Fruit fly (Drosophila melanogaster) ovary, adult (tissue): ENCODE data around the gene red.
A peak's percentile ranks its signal among the peaks of the same experiment; 100 is the strongest.

ENCODE experiments used
- CG17801 ChIP-seq: fragments of 200-800 bp; optimal IDR thresholded peaks from 2 replicates; lab custom pipeline; 2019; ENCODE audit warnings: missing biosample characterization, mild to moderate bottlenecking, missing genetic modification characterization, moderate library complexity; ENCODE audit not compliant: partially characterized antibody

The red gene

DNA sequence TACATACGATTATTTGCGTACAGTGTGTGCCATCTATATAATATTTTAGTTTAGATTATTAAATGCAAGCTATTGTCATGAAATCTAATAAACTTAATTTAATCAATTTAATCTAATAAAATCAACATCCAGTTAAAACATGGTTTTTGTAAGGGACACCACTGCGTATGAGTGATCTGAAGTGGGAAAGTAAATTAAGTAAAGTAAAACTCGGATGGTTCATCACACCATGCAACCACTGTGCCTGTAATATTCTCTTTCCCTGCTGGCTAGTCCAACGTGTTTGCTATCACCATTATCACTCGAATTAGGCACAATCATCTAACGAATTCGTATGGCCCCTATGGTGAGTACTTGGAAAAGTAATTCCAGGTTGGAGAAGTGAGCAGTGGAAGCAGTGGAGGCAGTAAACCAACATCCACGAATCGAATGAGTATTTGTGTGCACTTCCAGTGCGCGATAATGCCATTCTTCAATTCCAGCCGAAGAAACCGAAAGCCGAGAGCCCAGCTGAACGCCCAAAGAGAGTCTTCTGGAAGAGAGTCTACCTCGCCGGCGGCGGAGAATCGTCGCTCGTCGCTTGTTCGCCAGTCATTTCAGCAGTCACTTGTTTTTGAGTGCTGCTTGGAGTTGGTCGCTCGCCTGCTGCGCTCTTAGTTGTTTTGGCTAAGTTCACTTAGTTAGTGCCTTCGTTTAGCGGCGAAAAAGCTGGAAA is at the start of gene red:
Gene red, plus strand, starts transcription at position 403 of the 715 bp plus-strand sequence.
- TF ChIP-seq CG17801 (GFP tag; lab: Kevin White, UChicago): peak; percentile 31

DNA sequence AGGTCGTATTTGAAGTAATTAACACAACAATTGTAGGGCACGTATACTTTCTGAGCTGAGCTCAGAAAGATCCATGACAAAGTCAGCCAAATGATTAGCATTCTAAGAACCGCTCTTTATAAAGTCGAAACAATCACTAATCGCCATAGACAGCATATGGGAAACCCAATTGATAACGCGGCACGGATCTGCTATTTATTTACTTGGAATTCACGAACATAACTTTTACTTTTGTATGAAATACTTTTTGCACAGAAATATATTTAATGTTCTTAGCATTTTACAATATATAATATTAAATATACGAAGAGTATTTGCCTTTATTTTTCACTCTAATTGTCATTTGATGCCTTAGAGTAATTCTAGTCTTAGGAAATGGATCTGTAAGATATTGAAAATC is 44.3 kb upstream of the red start, which contains the start of gene CG43291:
Gene CG43291, minus strand, starts transcription at position 101 of the 400 bp plus-strand sequence.
- TF ChIP-seq CG17801 (GFP tag; lab: Kevin White, UChicago): no peak

- no peak for TF ChIP-seq CG17801 (GFP tag; lab: Kevin White, UChicago)
Observed at dm6 chr3R:14245371-14245770, 43.5 kb upstream of the red start, which contains the start of gene CG9616. Gene CG9616, minus strand, starts transcription at chr3R:14245471.

DNA sequence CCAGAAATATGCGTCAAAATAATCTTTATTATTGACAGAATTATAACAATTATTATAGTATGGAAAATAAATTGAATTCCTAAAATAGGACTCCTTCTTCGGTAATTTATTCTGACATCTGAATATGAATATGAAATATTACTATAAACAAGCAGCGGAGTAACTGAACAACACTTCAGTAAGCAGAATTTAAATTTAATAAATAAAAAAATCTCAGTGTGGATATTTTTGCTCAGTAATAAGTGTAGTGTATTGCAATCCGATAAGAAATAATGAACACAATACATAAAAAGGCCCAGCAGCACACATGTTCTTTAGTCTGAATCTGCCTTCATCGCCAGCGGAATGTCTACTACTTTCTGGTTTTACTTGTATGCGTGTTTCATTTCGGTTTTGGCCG is 33.1 kb upstream of the red start, which contains the start of gene CG43179:
Gene CG43179, plus strand, starts transcription at position 301 of the 400 bp plus-strand sequence.
- TF ChIP-seq CG17801 (GFP tag; lab: Kevin White, UChicago): no peak

DNA sequence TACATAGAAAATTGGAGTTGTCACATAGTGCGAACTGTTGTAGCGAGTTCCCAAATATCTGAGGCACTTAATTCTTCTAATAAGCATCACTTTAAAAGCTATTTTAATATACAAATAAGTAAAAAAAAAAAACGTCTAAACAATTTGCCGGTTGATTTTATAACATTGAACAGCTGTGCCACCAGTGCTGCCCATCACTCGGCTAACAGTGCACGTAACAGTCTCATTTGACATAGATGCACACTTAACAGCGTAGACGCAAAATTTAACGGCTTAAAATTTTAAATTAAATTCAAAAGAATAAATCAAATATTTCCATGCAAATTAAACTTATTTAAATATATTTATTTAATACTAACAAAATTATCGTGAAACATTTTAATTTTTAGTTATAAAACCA is 29.1 kb upstream of the red start, which contains the start of gene MetRS-m:
Gene MetRS-m, minus strand, starts transcription at position 171 of the 400 bp plus-strand sequence.
- no peak for TF ChIP-seq CG17801 (GFP tag; lab: Kevin White, UChicago)

DNA sequence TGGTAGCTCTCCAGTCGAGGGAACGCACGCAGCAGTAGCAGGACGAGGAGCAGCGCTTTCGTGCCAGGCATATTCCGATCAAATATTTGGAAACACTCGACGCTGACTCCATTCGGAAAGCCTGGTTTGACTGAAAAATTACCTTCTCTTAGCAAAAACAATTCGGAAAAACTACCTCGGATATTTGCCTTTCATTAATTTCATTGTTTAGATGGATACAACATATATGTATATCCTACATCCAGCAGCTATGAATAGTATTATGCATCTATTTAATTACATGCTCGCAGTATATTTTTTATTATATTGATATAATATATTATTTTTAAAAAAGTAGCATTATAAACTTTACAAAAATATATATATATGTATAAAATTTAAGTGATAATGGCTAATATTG is 27.8 kb upstream of the red start, which contains the start of gene CG14840:
Gene CG14840, minus strand, starts transcription at position 101 of the 400 bp plus-strand sequence.
- no peak for TF ChIP-seq CG17801 (GFP tag; lab: Kevin White, UChicago)

dm6 chr3R:14262087-14262486 is 26.8 kb upstream of the red start, which contains the start of the genes CG14839 and CG14841:
Gene CG14839, plus strand, starts transcription at chr3R:14262387.
Gene CG14841, minus strand, starts transcription at chr3R:14262418.
- TF ChIP-seq CG17801 (GFP tag; lab: Kevin White, UChicago): no peak

DNA sequence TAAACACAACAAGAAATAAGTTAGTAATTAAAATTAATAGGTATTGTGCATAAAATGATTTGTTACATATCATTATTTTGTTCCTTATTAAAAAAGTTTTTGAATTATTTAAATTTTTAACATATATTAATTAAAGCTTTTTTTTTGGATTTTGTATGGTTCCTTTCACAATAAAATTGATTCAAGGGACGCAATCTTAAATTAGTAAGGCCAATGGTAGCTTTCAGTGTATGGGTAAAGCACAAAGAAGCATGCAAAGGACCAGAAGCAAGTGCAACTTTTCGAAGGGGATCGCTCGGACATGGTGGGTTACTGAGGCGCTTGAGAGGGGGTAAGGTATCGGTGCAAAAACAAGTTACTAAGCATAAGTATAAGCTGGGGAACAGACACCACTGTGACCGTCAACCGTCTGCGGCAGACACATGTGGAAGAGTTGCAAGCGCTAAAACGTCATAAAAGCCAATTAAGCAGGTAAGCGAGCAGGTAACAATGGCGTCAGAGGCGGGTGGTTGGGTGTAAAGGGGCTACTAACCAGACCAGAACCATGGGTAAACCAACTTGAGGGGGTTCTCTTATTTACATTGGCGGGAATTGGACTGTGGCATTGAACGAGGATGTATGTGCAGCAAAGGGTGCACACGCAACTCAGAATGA is 13.2 kb upstream of the red start:
- no peak for TF ChIP-seq CG17801 (GFP tag; lab: Kevin White, UChicago)

- peak; percentile 47 for TF ChIP-seq CG17801 (GFP tag; lab: Kevin White, UChicago)
Observed at dm6 chr3R:14277894-14278522, 10.9 kb upstream of the red start.

DNA sequence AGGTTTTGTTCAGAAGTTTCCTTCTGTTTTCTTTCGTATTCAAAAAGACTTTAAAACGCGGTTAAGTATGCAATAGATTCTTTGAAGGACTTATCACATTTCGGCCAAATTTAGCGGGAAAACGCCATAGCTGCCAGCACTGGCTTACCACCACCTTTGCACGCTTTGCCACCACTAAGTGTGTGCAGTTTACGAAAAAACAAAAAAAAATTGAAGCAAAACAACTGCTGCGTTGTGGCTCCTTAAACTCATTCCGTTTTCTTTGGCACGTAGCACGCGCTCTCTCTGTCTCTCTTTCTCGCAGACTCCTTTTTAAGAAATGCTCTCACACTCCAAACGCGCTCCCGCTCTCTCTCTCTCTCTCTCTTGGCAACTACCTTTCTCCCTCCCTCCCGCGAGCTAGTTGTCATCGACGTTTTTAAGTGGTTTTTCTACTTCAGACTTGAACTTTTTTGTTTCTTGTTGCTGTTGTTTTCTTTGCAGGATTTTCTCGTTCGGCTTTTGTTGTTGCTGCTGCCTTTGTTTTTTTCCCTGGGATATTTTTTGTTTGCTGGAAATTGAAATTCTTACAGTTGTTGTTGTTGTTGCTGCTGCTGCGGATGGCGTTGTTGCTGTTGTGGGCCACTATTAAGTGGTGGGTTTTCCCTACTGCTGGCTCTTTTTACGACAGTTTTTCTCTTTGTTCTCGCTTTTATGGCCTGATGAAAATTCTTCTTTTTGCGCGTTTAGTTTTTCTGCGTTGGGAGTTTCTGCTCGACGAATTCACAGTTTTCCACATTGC is 10.2 kb upstream of the red start:
- no peak for TF ChIP-seq CG17801 (GFP tag; lab: Kevin White, UChicago)

- TF ChIP-seq CG17801 (GFP tag; lab: Kevin White, UChicago): no peak
Observed at dm6 chr3R:14279311-14279998, 9.4 kb upstream of the red start.

dm6 chr3R:14280324-14280723 is 8.5 kb upstream of the red start:
- TF ChIP-seq CG17801 (GFP tag; lab: Kevin White, UChicago): no peak

DNA sequence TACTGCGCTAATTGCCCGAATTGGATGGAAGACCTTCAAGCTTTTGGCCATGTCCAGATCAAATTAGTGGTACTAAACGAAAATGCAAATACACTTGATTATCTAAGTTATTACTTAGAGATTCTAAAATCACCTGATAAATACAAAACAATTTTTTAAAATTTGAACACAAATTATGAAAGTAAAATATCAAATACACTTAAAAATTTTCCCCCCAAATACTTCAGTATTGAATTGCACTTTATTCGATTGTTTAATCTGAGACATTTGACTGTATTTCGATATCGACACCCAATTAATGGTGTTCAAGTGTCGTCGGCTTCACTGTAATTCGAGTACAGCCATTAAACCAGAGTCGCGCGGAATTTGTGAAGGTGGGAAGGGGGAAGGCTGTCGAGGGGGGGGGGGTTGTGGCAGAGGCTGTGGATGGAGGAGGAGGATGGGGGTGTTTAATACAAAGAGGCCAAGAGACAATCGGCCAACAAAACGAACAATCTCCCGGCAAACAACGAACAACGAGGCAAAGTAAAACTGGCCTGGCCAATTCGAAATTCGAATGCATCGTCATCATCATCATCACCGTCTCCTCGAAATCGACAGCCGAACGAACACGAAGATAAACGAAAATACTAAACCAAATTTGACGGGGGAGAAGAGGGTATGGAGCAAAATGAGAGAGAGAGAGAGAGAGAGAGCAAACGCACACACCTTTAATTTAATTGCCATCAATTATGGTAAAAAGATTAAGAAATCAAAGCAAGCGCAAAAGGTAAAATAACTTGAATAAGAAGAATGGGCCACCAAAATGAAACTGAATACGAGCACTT is 6.4 kb upstream of the red start:
- no peak for TF ChIP-seq CG17801 (GFP tag; lab: Kevin White, UChicago)
